Worm (Caenorhabditis elegans): Measurements from ENCODE around the gene gfrp-1.

The gfrp-1 gene

DNA sequence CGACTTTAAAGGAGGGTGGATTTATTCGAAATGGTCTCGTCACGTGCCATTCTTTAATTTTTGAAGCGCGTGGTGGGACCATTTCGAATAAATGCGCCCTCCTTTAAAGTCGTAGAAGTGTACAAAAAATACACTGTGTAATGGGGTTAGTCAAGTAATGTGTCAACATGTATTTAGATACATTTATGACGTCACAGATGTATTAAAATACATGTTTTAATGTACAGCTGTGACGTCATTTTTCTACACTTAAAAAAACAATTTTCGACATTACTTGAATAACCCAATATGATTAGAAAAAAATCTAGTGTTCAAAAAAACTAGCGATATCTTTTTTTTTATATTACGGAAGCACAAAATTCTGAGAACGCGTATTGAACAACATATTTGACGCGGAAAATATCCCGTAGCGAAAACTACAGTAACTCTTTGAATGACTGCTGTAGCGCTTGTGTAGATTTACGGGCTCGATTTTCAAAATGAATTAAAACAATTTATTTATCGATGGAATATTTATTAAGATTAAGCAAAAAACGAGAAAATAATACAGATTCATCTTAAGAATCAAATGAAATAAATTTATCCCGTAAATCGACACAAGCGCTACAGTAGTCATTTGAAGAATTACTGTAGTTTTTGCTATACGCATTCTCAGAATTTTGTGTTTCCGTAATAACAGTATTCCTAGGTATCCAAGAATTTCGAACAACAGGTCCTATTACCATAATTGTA is at the start of gene gfrp-1:
Gene gfrp-1 (plus strand): TSS at position 682 of the 732 bp plus-strand sequence.
- no peak for TF ChIP-seq daf-8 (GFP tag; IDR thresholded peaks at IDR 0.05)
- TF ChIP-seq aha-1 (tag): peak; percentile 52

DNA sequence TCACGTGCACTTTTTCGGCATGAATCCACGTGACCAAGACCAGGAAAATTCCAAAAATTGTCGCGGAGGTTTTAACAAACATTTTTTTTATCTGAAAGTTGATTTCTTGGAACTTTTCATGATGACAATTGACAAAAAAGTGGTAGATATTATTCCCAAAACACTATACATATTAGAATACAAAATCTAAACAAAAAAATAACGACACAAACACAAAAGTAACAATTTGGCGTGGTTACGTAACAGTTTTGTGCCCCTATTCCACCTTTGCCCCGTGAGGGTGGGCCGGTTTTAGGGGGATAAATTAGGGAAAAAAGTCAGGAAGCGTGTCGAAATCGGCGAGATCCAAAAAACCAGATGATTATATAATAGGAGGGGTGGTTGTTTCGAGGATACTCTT is 45.6 kb upstream of the gfrp-1 start, which contains the start of gene gegf-1:
Gene gegf-1 (minus strand): TSS at position 101 of the 400 bp plus-strand sequence.
- TF ChIP-seq mxl-2 (GFP tag; conservative IDR thresholded peaks at IDR 0.05) (no peak), lin-29 (GFP tag; IDR thresholded peaks at IDR 0.05) (no peak), dmd-9 (GFP tag; IDR thresholded peaks at IDR 0.05) (no peak), ceh-20 (GFP tag; IDR thresholded peaks at IDR 0.05) (no peak)

DNA sequence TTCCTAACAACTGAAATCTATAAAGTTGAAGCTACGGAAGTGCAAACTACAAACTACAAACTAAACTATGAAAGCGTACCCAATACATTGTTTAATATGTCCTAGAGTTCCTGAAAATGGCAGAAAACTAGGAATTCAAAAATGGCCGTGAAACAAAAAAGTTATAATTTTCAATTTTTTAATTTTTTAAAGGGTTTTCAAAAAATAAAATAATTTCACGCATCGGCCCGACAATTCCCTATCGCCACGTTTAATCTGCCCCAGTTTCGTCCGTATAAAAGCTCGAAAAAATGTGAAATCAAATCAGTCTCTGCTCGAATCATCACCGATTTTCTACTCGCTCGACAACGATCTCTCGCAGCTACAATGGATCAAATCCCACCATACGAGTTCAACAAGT is 44.7 kb upstream of the gfrp-1 start, which contains the start of gene Y38C1AA.7:
Gene Y38C1AA.7 (plus strand): TSS at position 301 of the 400 bp plus-strand sequence.
- no peak for TF ChIP-seq daf-8 (GFP tag; IDR thresholded peaks at IDR 0.05)
- TF ChIP-seq daf-19 (GFP tag; conservative IDR thresholded peaks at IDR 0.05): no peak
- TF ChIP-seq rbr-2 (tag; optimal IDR thresholded peaks at IDR 0.05): no peak
- TF ChIP-seq attf-4 (tag; optimal IDR thresholded peaks at IDR 0.05): no peak
- TF ChIP-seq fkh-10 (GFP tag; optimal IDR thresholded peaks at IDR 0.05): no peak
- no peak for TF ChIP-seq egl-43 (GFP tag; IDR thresholded peaks at IDR 0.05)
- TF ChIP-seq madf-5 (GFP tag; IDR thresholded peaks at IDR 0.05): no peak
- TF ChIP-seq T26A8.4 (GFP tag; IDR thresholded peaks at IDR 0.05): no peak
- no peak for TF ChIP-seq dmd-6 (GFP tag; IDR thresholded peaks at IDR 0.05)
- no peak for TF ChIP-seq unc-39 (tag; optimal IDR thresholded peaks at IDR 0.05)
- no peak for TF ChIP-seq T20F7.1 (GFP tag; optimal IDR thresholded peaks at IDR 0.05)
- TF ChIP-seq R02D3.7 (tag; optimal IDR thresholded peaks at IDR 0.05): no peak

- TF ChIP-seq lin-1 (GFP tag; IDR thresholded peaks at IDR 0.05): no peak
- no peak for TF ChIP-seq D1046.2 (GFP tag; IDR thresholded peaks at IDR 0.05)
- TF ChIP-seq arid-1 (GFP tag; conservative IDR thresholded peaks at IDR 0.05): no peak
- no peak for TF ChIP-seq zip-11 (GFP tag; IDR thresholded peaks at IDR 0.05)
- TF ChIP-seq F37D6.2 (tag; optimal IDR thresholded peaks at IDR 0.05): no peak
- TF ChIP-seq lir-3 (tag; optimal IDR thresholded peaks at IDR 0.05): no peak
- TF ChIP-seq lin-15B (tag; optimal IDR thresholded peaks at IDR 0.05): no peak
- no peak for TF ChIP-seq lin-38 (GFP tag; IDR thresholded peaks at IDR 0.05)
- no peak for TF ChIP-seq ztf-7 (tag; optimal IDR thresholded peaks at IDR 0.05)
- no peak for TF ChIP-seq dpl-1 (GFP tag; optimal IDR thresholded peaks at IDR 0.05)
- no peak for TF ChIP-seq pqm-1 (tag; optimal IDR thresholded peaks at IDR 0.05)
- TF ChIP-seq daf-12 (tag; optimal IDR thresholded peaks at IDR 0.05): no peak
- no peak for TF ChIP-seq daf-8 (GFP tag; IDR thresholded peaks at IDR 0.05)
- no peak for TF ChIP-seq ctbp-1 (GFP tag; IDR thresholded peaks at IDR 0.05)
- no peak for TF ChIP-seq F44E2.7 (GFP tag; IDR thresholded peaks at IDR 0.05)
- TF ChIP-seq aha-1 (tag): no peak
- TF ChIP-seq spr-3 (GFP tag; optimal IDR thresholded peaks at IDR 0.05): no peak
- no peak for TF ChIP-seq fkh-10 (GFP tag; optimal IDR thresholded peaks at IDR 0.05)
- no peak for TF ChIP-seq unc-62 (GFP tag; optimal IDR thresholded peaks at IDR 0.05 in 1 of 2)
- TF ChIP-seq unc-62 (tag; optimal IDR thresholded peaks at IDR 0.05): no peak
- TF ChIP-seq nhr-41 (GFP tag; IDR thresholded peaks at IDR 0.05): no peak
Observed at ce11 chrIV:159864-160263, 43.5 kb upstream of the gfrp-1 start, which contains the start of gene Y38C1AA.19. TSS of gene Y38C1AA.19 (plus strand) at chrIV:160164.

DNA sequence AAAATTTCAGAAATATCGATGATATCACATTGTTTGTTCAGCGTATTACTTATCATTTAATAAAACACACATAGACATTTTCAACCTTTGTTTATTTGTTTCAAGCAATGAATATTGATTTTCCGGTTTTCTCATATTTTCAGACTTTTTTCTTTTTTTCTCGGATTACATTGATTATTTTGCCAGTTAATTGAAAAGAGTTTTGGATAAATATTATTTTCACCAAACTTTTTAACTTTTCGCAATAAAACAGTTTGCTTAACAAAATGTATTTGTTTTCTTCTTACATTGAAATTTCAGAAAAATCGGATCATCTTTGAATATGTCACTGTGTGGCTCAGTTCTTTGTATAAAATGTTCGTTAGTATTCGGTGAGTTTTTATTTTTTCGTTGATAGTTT is 40.9 kb upstream of the gfrp-1 start, which contains the start of gene Y38C1AA.6:
Gene Y38C1AA.6 (plus strand): TSS at position 301 of the 400 bp plus-strand sequence.
- no peak for TF ChIP-seq daf-16 (GFP tag; optimal IDR thresholded peaks at IDR 0.05)
- TF ChIP-seq daf-16 (tag; optimal IDR thresholded peaks at IDR 0.05): peak; percentile 62
- no peak for TF ChIP-seq zfp-3 (GFP tag; conservative IDR thresholded peaks at IDR 0.05)
